Worm (Caenorhabditis elegans) whole organism, late embryonic: ENCODE results near the gene nfki-1.

Source experiments
- C38D4.7 ChIP-seq: fragments of 200-800 bp; sonication (Bioruptor generic); optimal IDR thresholded peaks from 2 replicates; lab custom pipeline; 2018; ENCODE audit warnings: mild to moderate bottlenecking, missing genetic modification characterization, moderate library complexity, missing compliant biosample characterization
- F13H6.1 ChIP-seq: sonication (generic microtip); optimal IDR thresholded peaks from 2 replicates; lab custom pipeline; 2016; ENCODE audit warnings: missing genetic modification characterization, missing compliant biosample characterization
- K02D7.2 ChIP-seq: sonication (generic microtip); optimal IDR thresholded peaks from 2 replicates; lab custom pipeline; 2017; ENCODE audit warnings: mild to moderate bottlenecking, missing genetic modification characterization, missing compliant biosample characterization
- T23F11.4 ChIP-seq: fragments of 200-800 bp; sonication (Bioruptor generic); optimal IDR thresholded peaks from 2 replicates; lab custom pipeline; 2018; ENCODE audit warnings: mild to moderate bottlenecking, missing genetic modification characterization, missing compliant biosample characterization
- Y22D7AL.16 ChIP-seq: sonication (generic microtip); optimal IDR thresholded peaks from 2 replicates; lab custom pipeline; 2016; ENCODE audit warnings: missing genetic modification characterization, missing compliant biosample characterization
- ahr-1 ChIP-seq: sonication (generic microtip); optimal IDR thresholded peaks from 2 replicates; lab custom pipeline; 2016; ENCODE audit warnings: missing genetic modification characterization, missing compliant biosample characterization
- ama-1 ChIP-seq: fragments of 150-350 bp; optimal IDR thresholded peaks from 2 replicates; lab custom pipeline; 2014
- ceh-14 ChIP-seq: sonication (generic microtip); optimal IDR thresholded peaks from 2 replicates; lab custom pipeline; 2016; ENCODE audit warnings: missing genotype, missing genetic modification characterization, missing compliant biosample characterization
- ceh-18 ChIP-seq: sonication (generic microtip); optimal IDR thresholded peaks from 2 replicates; lab custom pipeline; 2016; ENCODE audit warnings: missing genetic modification characterization, missing compliant biosample characterization
- ceh-19 ChIP-seq: fragments of 200-800 bp; sonication (Bioruptor generic); optimal IDR thresholded peaks from 2 replicates; lab custom pipeline; 2018; ENCODE audit warnings: mild to moderate bottlenecking, missing genetic modification characterization, missing compliant biosample characterization
- ceh-2 ChIP-seq: sonication (generic microtip); optimal IDR thresholded peaks from 2 replicates; lab custom pipeline; 2016; ENCODE audit warnings: missing genotype, missing genetic modification characterization, missing compliant biosample characterization
- ceh-22 ChIP-seq: sonication (generic microtip); optimal IDR thresholded peaks from 2 replicates; lab custom pipeline; 2017; ENCODE audit warnings: missing biosample characterization, missing genetic modification characterization
- ceh-31 ChIP-seq: sonication (generic microtip); optimal IDR thresholded peaks from 2 replicates; lab custom pipeline; 2016; ENCODE audit warnings: missing genetic modification characterization, missing compliant biosample characterization
- ceh-34 ChIP-seq: sonication (generic microtip); optimal IDR thresholded peaks from 2 replicates; lab custom pipeline; 2016; ENCODE audit warnings: mild to moderate bottlenecking, missing genetic modification characterization, missing compliant biosample characterization
- ceh-45 ChIP-seq: fragments of 200-800 bp; sonication (Bioruptor generic); IDR thresholded peaks from 2 replicates; pipeline ENCODE4 v1.3.6; 2022; ENCODE audit warnings: missing genetic modification reagents, missing genetic modification characterization, missing compliant biosample characterization
- ceh-6 ChIP-seq: fragments of 200-800 bp; sonication (Bioruptor generic); optimal IDR thresholded peaks from 2 replicates; lab custom pipeline; 2018; ENCODE audit warnings: mild to moderate bottlenecking, missing genetic modification characterization, missing compliant biosample characterization
- che-1 ChIP-seq: sonication (generic microtip); optimal IDR thresholded peaks from 2 replicates; lab custom pipeline; 2016; ENCODE audit warnings: mild to moderate bottlenecking, missing genetic modification characterization, missing compliant biosample characterization
- elt-4 ChIP-seq: sonication (generic microtip); optimal IDR thresholded peaks from 2 replicates; lab custom pipeline; 2016; ENCODE audit warnings: missing genetic modification characterization, missing compliant biosample characterization
- ets-4 ChIP-seq: sonication (generic microtip); optimal IDR thresholded peaks from 2 replicates; lab custom pipeline; 2016; ENCODE audit warnings: missing genetic modification characterization, missing compliant biosample characterization
- fax-1 ChIP-seq: sonication (generic microtip); optimal IDR thresholded peaks from 2 replicates; lab custom pipeline; 2016; ENCODE audit warnings: missing genotype, missing genetic modification characterization, missing compliant biosample characterization
- fkh-10 ChIP-seq: fragments of 150-350 bp; optimal IDR thresholded peaks from 2 replicates; lab custom pipeline; 2014; ENCODE audit warnings: missing biosample characterization, missing genetic modification reagents, missing genetic modification characterization
- fkh-6 ChIP-seq: sonication (generic microtip); optimal IDR thresholded peaks from 2 replicates; lab custom pipeline; 2016; ENCODE audit warnings: missing genetic modification characterization, missing compliant biosample characterization
- gmeb-2 ChIP-seq: sonication (generic microtip); optimal IDR thresholded peaks from 2 replicates; lab custom pipeline; 2016; ENCODE audit warnings: missing genetic modification characterization, inconsistent platforms, missing compliant biosample characterization
- hlh-13 ChIP-seq: fragments of 200-800 bp; sonication (Bioruptor generic); optimal IDR thresholded peaks from 2 replicates; lab custom pipeline; 2018; ENCODE audit warnings: mild to moderate bottlenecking, missing genetic modification characterization, missing compliant biosample characterization
- hlh-15 ChIP-seq: sonication (generic microtip); optimal IDR thresholded peaks from 2 replicates; lab custom pipeline; 2016; ENCODE audit warnings: missing genetic modification characterization, missing compliant biosample characterization
- hlh-30 ChIP-seq: sonication (generic microtip); optimal IDR thresholded peaks from 2 replicates; lab custom pipeline; 2017; ENCODE audit warnings: antibody characterized with exemption, missing genetic modification characterization, missing compliant biosample characterization; ENCODE audit not compliant: insufficient read depth
- lim-6 ChIP-seq: sonication (generic microtip); optimal IDR thresholded peaks from 2 replicates; lab custom pipeline; 2016; ENCODE audit warnings: missing genetic modification characterization, missing compliant biosample characterization
- lin-11 ChIP-seq: fragments of 200-800 bp; sonication (Bioruptor generic); optimal IDR thresholded peaks from 2 replicates; lab custom pipeline; 2018; ENCODE audit warnings: mild to moderate bottlenecking, missing genetic modification characterization, missing compliant biosample characterization
- madf-2 ChIP-seq: sonication (generic microtip); optimal IDR thresholded peaks from 2 replicates; lab custom pipeline; 2017; ENCODE audit warnings: missing genetic modification characterization, missing compliant biosample characterization
- nfya-1 ChIP-seq: sonication (generic microtip); optimal IDR thresholded peaks from 2 replicates; lab custom pipeline; 2017; ENCODE audit warnings: missing genetic modification characterization, mild to moderate bottlenecking, missing compliant biosample characterization, antibody characterized with exemption, moderate library complexity
- nhr-11 ChIP-seq: fragments of 150-350 bp; optimal IDR thresholded peaks from 2 replicates; lab custom pipeline; 2014; ENCODE audit warnings: missing biosample characterization, missing genetic modification characterization
- nhr-232 ChIP-seq: sonication (generic microtip); optimal IDR thresholded peaks from 2 replicates; lab custom pipeline; 2016; ENCODE audit warnings: missing genetic modification characterization, missing compliant biosample characterization
- npax-4 ChIP-seq: sonication (generic microtip); optimal IDR thresholded peaks from 2 replicates; lab custom pipeline; 2016; ENCODE audit warnings: missing genetic modification characterization, missing compliant biosample characterization
- odd-2 ChIP-seq: sonication (generic microtip); optimal IDR thresholded peaks from 2 replicates; lab custom pipeline; 2017; ENCODE audit warnings: antibody characterized with exemption, mild to moderate bottlenecking, missing genetic modification characterization, missing compliant biosample characterization
- pag-3 ChIP-seq: sonication (generic microtip); optimal IDR thresholded peaks from 2 replicates; lab custom pipeline; 2016; ENCODE audit warnings: missing compliant biosample characterization, missing genetic modification characterization, borderline replicate concordance
- pax-1 ChIP-seq: fragments of 150-350 bp; optimal IDR thresholded peaks from 2 replicates; lab custom pipeline; 2014; ENCODE audit warnings: missing biosample characterization, missing genetic modification characterization
- pha-2 ChIP-seq: sonication (generic microtip); optimal IDR thresholded peaks from 2 replicates; lab custom pipeline; 2017; ENCODE audit warnings: mild to moderate bottlenecking, missing genetic modification characterization, missing compliant biosample characterization
- pqm-1 ChIP-seq: sonication (generic microtip); optimal IDR thresholded peaks from 2 replicates; lab custom pipeline; 2016; ENCODE audit warnings: missing genetic modification characterization, missing compliant biosample characterization
- ref-2 ChIP-seq: sonication (generic microtip); optimal IDR thresholded peaks from 2 replicates; lab custom pipeline; 2016; ENCODE audit warnings: missing genetic modification characterization, missing compliant biosample characterization
- rnt-1 ChIP-seq: sonication (generic microtip); optimal IDR thresholded peaks from 2 replicates; lab custom pipeline; 2016; ENCODE audit warnings: missing genetic modification characterization, missing compliant biosample characterization
- sdc-2 ChIP-seq: sonication (generic microtip); optimal IDR thresholded peaks from 2 replicates; lab custom pipeline; 2016; ENCODE audit warnings: missing genotype, missing genetic modification characterization, missing compliant biosample characterization
- sox-2 ChIP-seq: fragments of 200-800 bp; sonication (Bioruptor generic); IDR thresholded peaks from 2 replicates; pipeline ENCODE4 v1.3.6; 2022; ENCODE audit warnings: missing genetic modification reagents, missing genetic modification characterization, missing compliant biosample characterization
- sox-4 ChIP-seq: sonication (generic microtip); optimal IDR thresholded peaks from 2 replicates; lab custom pipeline; 2017; ENCODE audit warnings: mild to moderate bottlenecking, missing genetic modification characterization, inconsistent platforms, missing compliant biosample characterization
- syd-9 ChIP-seq: sonication (generic microtip); optimal IDR thresholded peaks from 2 replicates; lab custom pipeline; 2016; ENCODE audit warnings: mild to moderate bottlenecking, missing genetic modification characterization, moderate library complexity, missing compliant biosample characterization
- tbx-2 ChIP-seq: sonication (generic microtip); optimal IDR thresholded peaks from 2 replicates; lab custom pipeline; 2016; ENCODE audit warnings: missing genetic modification characterization, missing compliant biosample characterization
- unc-42 ChIP-seq: sonication (generic microtip); optimal IDR thresholded peaks from 2 replicates; lab custom pipeline; 2016; ENCODE audit warnings: missing genotype, missing genetic modification characterization, missing compliant biosample characterization
- unc-86 ChIP-seq: sonication (generic microtip); optimal IDR thresholded peaks from 2 replicates; lab custom pipeline; 2016; ENCODE audit warnings: missing genetic modification characterization, missing compliant biosample characterization
- zip-5 ChIP-seq: sonication (generic microtip); optimal IDR thresholded peaks from 2 replicates; lab custom pipeline; 2016; ENCODE audit warnings: missing genetic modification characterization, missing compliant biosample characterization
- ztf-16 ChIP-seq: sonication (generic microtip); optimal IDR thresholded peaks from 2 replicates; lab custom pipeline; 2017; ENCODE audit warnings: missing genetic modification characterization, missing compliant biosample characterization

The nfki-1 gene

DNA sequence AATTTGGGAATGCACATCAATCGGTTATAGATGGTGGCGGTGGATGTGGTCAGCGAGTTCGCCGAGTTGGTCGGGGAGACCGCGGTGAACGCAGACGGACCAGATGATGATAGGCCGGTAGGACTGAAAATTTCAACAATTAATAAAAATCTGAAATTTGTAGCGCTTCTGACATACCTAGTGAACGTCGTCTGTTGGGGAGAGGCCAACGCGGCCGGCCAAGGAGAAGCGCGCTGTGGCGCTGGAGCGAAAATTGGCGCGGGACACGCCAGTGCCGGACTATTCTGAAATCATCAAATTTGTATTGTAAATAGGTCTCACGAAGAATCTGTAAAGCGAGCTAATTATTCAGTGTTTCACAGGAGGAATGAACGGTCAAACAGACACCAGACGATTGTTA lies 17.7 kb downstream of the nfki-1 start:
- no peak for TF ChIP-seq Y22D7AL.16 (tag; lab: Kevin White, UChicago)
- no peak for TF ChIP-seq fkh-6 (tag; lab: Kevin White, UChicago)
- no peak for TF ChIP-seq fax-1 (tag; lab: Kevin White, UChicago)
- no peak for TF ChIP-seq hlh-30 (tag; lab: Kevin White, UChicago)
- no peak for TF ChIP-seq pag-3 (tag; lab: Kevin White, UChicago)
- TF ChIP-seq ceh-2 (tag; lab: Kevin White, UChicago), result no peak
- no peak for TF ChIP-seq ceh-31
- TF ChIP-seq gmeb-2 (tag; lab: Kevin White, UChicago), result no peak
- TF ChIP-seq nhr-232 (tag; lab: Kevin White, UChicago), result no peak
- no peak for TF ChIP-seq pqm-1 (tag; lab: Kevin White, UChicago)
- no peak for TF ChIP-seq sox-4 (tag; lab: Kevin White, UChicago)
- no peak for TF ChIP-seq hlh-13 (GFP tag; lab: Kevin White, UChicago)
- no peak for TF ChIP-seq ahr-1 (tag; lab: Kevin White, UChicago)
- TF ChIP-seq sox-2 (GFP tag; lab: Robert Waterston, UW), result no peak
- TF ChIP-seq ceh-22 (tag; lab: Kevin White, UChicago), result no peak
- no peak for TF ChIP-seq syd-9 (tag; lab: Kevin White, UChicago)
- TF ChIP-seq che-1 (tag; lab: Kevin White, UChicago), result no peak

DNA sequence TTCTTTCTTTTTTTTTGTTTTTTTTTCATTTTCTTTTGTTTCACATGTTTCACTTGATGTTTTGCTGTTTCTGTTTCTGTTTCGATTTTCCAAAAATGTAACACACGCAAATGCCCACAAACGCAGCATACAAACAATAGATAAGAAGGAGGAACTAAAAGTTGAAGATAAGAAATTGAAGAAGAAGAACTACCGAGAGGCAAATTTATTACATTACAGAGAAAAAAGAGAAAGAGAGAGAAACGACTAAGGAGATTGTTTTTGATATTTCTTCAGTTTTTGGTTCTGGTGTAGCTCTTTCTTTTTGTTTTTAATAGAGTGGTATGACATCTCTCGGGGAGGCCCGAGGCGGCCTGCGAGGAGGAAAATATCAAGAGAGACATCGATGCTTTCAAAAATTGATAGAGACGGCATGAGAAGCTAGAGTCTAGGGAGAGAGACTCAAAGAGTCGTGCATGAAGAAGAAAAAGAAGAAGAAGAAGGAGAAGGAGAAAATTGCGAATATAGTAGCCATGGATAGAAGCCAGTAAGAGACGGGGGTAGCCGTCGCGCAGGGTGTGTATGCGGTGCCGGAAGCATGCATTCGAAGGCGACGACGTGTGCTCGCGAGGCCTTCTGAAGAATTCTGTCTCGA lies 18.5 kb downstream of the nfki-1 start:
- TF ChIP-seq sdc-2 (peak; percentile 78), fax-1 (tag; lab: Kevin White, UChicago) (no peak), ceh-14 (tag; lab: Kevin White, UChicago) (peak; percentile 45), unc-86 (tag; lab: Kevin White, UChicago) (no peak), nfya-1 (tag; lab: Kevin White, UChicago) (peak; percentile 32), syd-9 (tag; lab: Kevin White, UChicago) (no peak), tbx-2 (tag; lab: Kevin White, UChicago) (peak; percentile 13), hlh-15 (no peak), fkh-6 (tag; lab: Kevin White, UChicago) (no peak), rnt-1 (tag; lab: Kevin White, UChicago) (no peak), npax-4 (tag; lab: Kevin White, UChicago) (no peak), ztf-16 (tag; lab: Kevin White, UChicago) (no peak), fkh-10 (GFP tag; lab: Kevin White, UChicago) (no peak), Y22D7AL.16 (tag; lab: Kevin White, UChicago) (no peak), T23F11.4 (GFP tag; lab: Kevin White, UChicago) (no peak), C38D4.7 (GFP tag; lab: Kevin White, UChicago) (no peak), lin-11 (tag; lab: Kevin White, UChicago) (no peak), unc-42 (tag; lab: Kevin White, UChicago) (peak; percentile 64), ceh-22 (tag; lab: Kevin White, UChicago) (no peak), ceh-34 (tag; lab: Kevin White, UChicago) (peak; percentile 23), pha-2 (tag; lab: Kevin White, UChicago) (no peak), ceh-6 (no peak), madf-2 (tag; lab: Kevin White, UChicago) (no peak), ceh-19 (no peak), ceh-31 (peak; percentile 48), pag-3 (tag; lab: Kevin White, UChicago) (no peak), ets-4 (tag; lab: Kevin White, UChicago) (no peak), ahr-1 (tag; lab: Kevin White, UChicago) (no peak), lim-6 (tag; lab: Kevin White, UChicago) (no peak), zip-5 (tag; lab: Kevin White, UChicago) (no peak), ceh-45 (GFP tag; lab: Robert Waterston, UW) (no peak), hlh-30 (tag; lab: Kevin White, UChicago) (no peak), elt-4 (tag; lab: Kevin White, UChicago) (no peak), ceh-18 (peak; percentile 37), ref-2 (tag; lab: Kevin White, UChicago) (no peak), sox-4 (tag; lab: Kevin White, UChicago) (no peak), hlh-13 (GFP tag; lab: Kevin White, UChicago) (no peak), K02D7.2 (tag; lab: Kevin White, UChicago) (no peak), pqm-1 (tag; lab: Kevin White, UChicago) (no peak), gmeb-2 (tag; lab: Kevin White, UChicago) (no peak), F13H6.1 (tag; lab: Kevin White, UChicago) (peak; percentile 11), pax-1 (tag; lab: Kevin White, UChicago) (no peak), ama-1 (lab: Kevin White, UChicago) (no peak), odd-2 (no peak), nhr-11 (tag; lab: Kevin White, UChicago) (no peak)
